Fruit fly (Drosophila melanogaster) whole organism, embryonic: ENCODE results near the gene UQCR-6.4L.

Experiments used
- Atf6 ChIP-seq: fragments of 200-800 bp; sonication (Bioruptor generic); IDR thresholded peaks from 2 replicates; pipeline ENCODE4 v1.3.6; 2022; ENCODE audit warnings: missing biosample characterization, missing genetic modification characterization
- B-H2 ChIP-seq: fragments of 200-800 bp; sonication (Bioruptor generic); optimal IDR thresholded peaks from 2 replicates; lab custom pipeline; 2018; ENCODE audit warnings: missing biosample characterization, mild to moderate bottlenecking, missing genetic modification characterization
- Blimp-1 ChIP-seq: fragments of 200-800 bp; sonication (Bioruptor generic); optimal IDR thresholded peaks from 3 replicates; lab custom pipeline; 2018; ENCODE audit warnings: missing biosample characterization, missing genetic modification characterization, mild to moderate bottlenecking, moderate library complexity, missing genetic modification reagents
- CG10462 ChIP-seq: fragments of 200-800 bp; sonication (Bioruptor generic); optimal IDR thresholded peaks from 2 replicates; lab custom pipeline; 2016; ENCODE audit warnings: missing biosample characterization, missing genetic modification characterization
- CG14860 ChIP-seq: fragments of 200-800 bp; sonication (Bioruptor generic); IDR thresholded peaks from 3 replicates; pipeline ENCODE4 v1.3.6; 2022; ENCODE audit warnings: missing biosample characterization, missing genetic modification characterization; ENCODE audit not compliant: partially characterized antibody
- CG2120 ChIP-seq: fragments of 200-800 bp; sonication (Bioruptor generic); optimal IDR thresholded peaks from 3 replicates; lab custom pipeline; 2016; ENCODE audit warnings: missing biosample characterization, missing genetic modification characterization
- CG2712 ChIP-seq: fragments of 200-800 bp; optimal IDR thresholded peaks from 3 replicates; lab custom pipeline; 2019; ENCODE audit warnings: missing biosample characterization, mild to moderate bottlenecking, missing genetic modification characterization, moderate library complexity
- CG2875 ChIP-seq: fragments of 200-800 bp; sonication (Bioruptor generic); optimal IDR thresholded peaks from 2 replicates; lab custom pipeline; 2017; ENCODE audit warnings: missing biosample characterization, mild to moderate bottlenecking, missing genetic modification characterization, missing genetic modification reagents
- CG3281 ChIP-seq: fragments of 200-800 bp; sonication (Bioruptor generic); optimal IDR thresholded peaks from 3 replicates; lab custom pipeline; 2017; ENCODE audit warnings: missing biosample characterization, mild to moderate bottlenecking, missing genetic modification characterization
- CG4404 ChIP-seq: fragments of 200-800 bp; sonication (Bioruptor generic); IDR thresholded peaks from 2 replicates; pipeline ENCODE4 v1.3.6; 2022; ENCODE audit warnings: missing biosample characterization, missing genetic modification characterization
- CG4820 ChIP-seq: fragments of 200-800 bp; sonication (Bioruptor generic); optimal IDR thresholded peaks from 3 replicates; lab custom pipeline; 2016; ENCODE audit warnings: missing biosample characterization, missing genetic modification characterization
- CG6813 ChIP-seq: fragments of 200-800 bp; sonication (Bioruptor generic); optimal IDR thresholded peaks from 2 replicates; lab custom pipeline; 2017; ENCODE audit warnings: missing biosample characterization, missing genetic modification characterization, mild to moderate bottlenecking, moderate library complexity, missing genetic modification reagents
- CG7928 ChIP-seq: fragments of 200-800 bp; sonication (Bioruptor generic); optimal IDR thresholded peaks from 2 replicates; lab custom pipeline; 2017; ENCODE audit warnings: missing biosample characterization, mild to moderate bottlenecking, missing genetic modification characterization
- CG7963 ChIP-seq: fragments of 200-800 bp; sonication (Bioruptor generic); IDR thresholded peaks from 3 replicates; pipeline ENCODE4 v1.3.6; 2022; ENCODE audit warnings: missing biosample characterization, missing genetic modification characterization; ENCODE audit not compliant: partially characterized antibody
- CG8924 ChIP-seq: fragments of 200-800 bp; optimal IDR thresholded peaks from 3 replicates; lab custom pipeline; 2019; ENCODE audit warnings: missing biosample characterization, mild to moderate bottlenecking, missing genetic modification characterization, moderate library complexity
- CG9932 ChIP-seq: fragments of 200-800 bp; sonication (Bioruptor generic); IDR thresholded peaks from 2 replicates; pipeline ENCODE4 v1.3.6; 2022; ENCODE audit warnings: missing biosample characterization, missing genetic modification characterization
- CrebB ChIP-seq: fragments of 200-800 bp; sonication (Bioruptor generic); optimal IDR thresholded peaks from 3 replicates; lab custom pipeline; 2018; ENCODE audit warnings: missing biosample characterization, mild to moderate bottlenecking, missing genetic modification characterization
- Dek ChIP-seq: fragments of 200-800 bp; sonication (Bioruptor generic); optimal IDR thresholded peaks from 3 replicates; lab custom pipeline; 2019; ENCODE audit warnings: missing biosample characterization, mild to moderate bottlenecking, missing genetic modification characterization, moderate library complexity
- Dref ChIP-seq: fragments of 200-800 bp; sonication (Bioruptor generic); IDR thresholded peaks from 2 replicates; pipeline ENCODE4 v1.3.6; 2022; ENCODE audit warnings: missing biosample characterization, missing genetic modification characterization
- Ets65A ChIP-seq: fragments of 200-800 bp; sonication (Bioruptor generic); peaks from one replicate; lab custom pipeline; 2016; ENCODE audit warnings: missing biosample characterization, missing genetic modification characterization
- Fer1 ChIP-seq: fragments of 200-800 bp; sonication (Bioruptor generic); optimal IDR thresholded peaks from 2 replicates; lab custom pipeline; 2017; ENCODE audit warnings: missing biosample characterization, mild to moderate bottlenecking, missing genetic modification characterization
- H15 ChIP-seq: fragments of 200-800 bp; sonication (Bioruptor generic); IDR thresholded peaks from 3 replicates; pipeline ENCODE4 v1.3.6; 2022; ENCODE audit warnings: missing biosample characterization, missing genetic modification characterization
- HmgZ ChIP-seq: fragments of 200-800 bp; sonication (Bioruptor generic); optimal IDR thresholded peaks from 2 replicates; lab custom pipeline; 2018; ENCODE audit warnings: missing biosample characterization, mild to moderate bottlenecking, missing genetic modification characterization
- Hmr ChIP-seq: fragments of 200-800 bp; sonication (Bioruptor generic); optimal IDR thresholded peaks from 3 replicates; lab custom pipeline; 2017; ENCODE audit warnings: mild to moderate bottlenecking, missing biosample characterization, missing genetic modification reagents, missing genetic modification characterization
- Hr3 ChIP-seq: fragments of 200-800 bp; sonication (Bioruptor generic); optimal IDR thresholded peaks from 3 replicates; lab custom pipeline; 2016; ENCODE audit warnings: missing biosample characterization, missing genetic modification characterization
- Kr ChIP-seq: fragments of 200-800 bp; sonication (Bioruptor generic); optimal IDR thresholded peaks from 2 replicates; lab custom pipeline; 2017; ENCODE audit warnings: missing biosample characterization, mild to moderate bottlenecking, missing genetic modification characterization
- Med ChIP-seq: fragments of 200-800 bp; sonication (Bioruptor generic); peaks from one replicate; lab custom pipeline; 2016; ENCODE audit warnings: missing biosample characterization, missing genetic modification characterization, mild to moderate bottlenecking, inconsistent platforms, moderate library complexity
- Nf-YA ChIP-seq: fragments of 200-800 bp; sonication (Bioruptor generic); IDR thresholded peaks from 2 replicates; pipeline ENCODE4 v1.3.6; 2022; ENCODE audit warnings: missing biosample characterization, missing genetic modification characterization
- PHDP ChIP-seq: fragments of 200-800 bp; sonication (Bioruptor generic); optimal IDR thresholded peaks from 3 replicates; lab custom pipeline; 2018; ENCODE audit warnings: missing biosample characterization, mild to moderate bottlenecking, missing genetic modification characterization, moderate library complexity
- ap ChIP-seq: fragments of 200-800 bp; sonication (Bioruptor generic); IDR thresholded peaks from 2 replicates; pipeline ENCODE4 v1.3.6; 2022; ENCODE audit warnings: missing biosample characterization, missing genetic modification characterization
- bbx ChIP-seq: fragments of 200-800 bp; sonication (Bioruptor generic); IDR thresholded peaks from 2 replicates; pipeline ENCODE4 v1.3.6; 2022; ENCODE audit warnings: missing biosample characterization, missing genetic modification characterization; ENCODE audit not compliant: partially characterized antibody
- bcd ChIP-seq: fragments of 200-800 bp; sonication (Bioruptor generic); optimal IDR thresholded peaks from 2 replicates; lab custom pipeline; 2017; ENCODE audit warnings: missing biosample characterization, mild to moderate bottlenecking, missing genetic modification characterization
- chn ChIP-seq: fragments of 200-800 bp; sonication (Bioruptor generic); optimal IDR thresholded peaks from 2 replicates; lab custom pipeline; 2016; ENCODE audit warnings: missing biosample characterization, missing genetic modification characterization
- dysf ChIP-seq: fragments of 200-800 bp; sonication (Bioruptor generic); IDR thresholded peaks from 3 replicates; pipeline ENCODE4 v1.3.6; 2022; ENCODE audit warnings: missing biosample characterization, missing genetic modification characterization
- grau ChIP-seq: fragments of 200-800 bp; optimal IDR thresholded peaks from 3 replicates; lab custom pipeline; 2019; ENCODE audit warnings: missing biosample characterization, mild to moderate bottlenecking, missing genetic modification characterization, moderate library complexity
- grn ChIP-seq: fragments of 200-800 bp; sonication (Bioruptor generic); optimal IDR thresholded peaks from 3 replicates; lab custom pipeline; 2017; ENCODE audit warnings: missing biosample characterization, missing genetic modification characterization
- jumu ChIP-seq: fragments of 200-800 bp; sonication (Bioruptor generic); optimal IDR thresholded peaks from 3 replicates; lab custom pipeline; 2016; ENCODE audit warnings: missing biosample characterization, missing genetic modification characterization
- mirr ChIP-seq: fragments of 200-800 bp; sonication (Bioruptor generic); optimal IDR thresholded peaks from 3 replicates; lab custom pipeline; 2018; ENCODE audit warnings: missing biosample characterization, mild to moderate bottlenecking, missing genetic modification characterization
- p53 ChIP-seq: fragments of 200-800 bp; sonication (Bioruptor generic); optimal IDR thresholded peaks from 2 replicates; lab custom pipeline; 2016; ENCODE audit warnings: missing biosample characterization, missing genetic modification characterization
- peb ChIP-seq: fragments of 200-800 bp; sonication (Bioruptor generic); IDR thresholded peaks from 2 replicates; pipeline ENCODE4 v1.3.6; 2022; ENCODE audit warnings: missing biosample characterization, missing genetic modification characterization
- pzg ChIP-seq: fragments of 200-800 bp; sonication (Bioruptor generic); optimal IDR thresholded peaks from 3 replicates; lab custom pipeline; 2018; ENCODE audit warnings: missing biosample characterization, mild to moderate bottlenecking, missing genetic modification characterization, moderate library complexity
- sd ChIP-seq: fragments of 200-800 bp; sonication (Bioruptor generic); optimal IDR thresholded peaks from 3 replicates; lab custom pipeline; 2018; ENCODE audit warnings: missing biosample characterization, mild to moderate bottlenecking, missing genetic modification characterization, moderate library complexity
- sim ChIP-seq: fragments of 200-800 bp; sonication (Bioruptor generic); IDR thresholded peaks from 2 replicates; pipeline ENCODE4 v1.3.6; 2022; ENCODE audit warnings: missing biosample characterization, missing genetic modification characterization
- sima ChIP-seq: fragments of 200-800 bp; sonication (Bioruptor generic); optimal IDR thresholded peaks from 2 replicates; lab custom pipeline; 2016; ENCODE audit warnings: missing biosample characterization, missing genetic modification characterization
- sob ChIP-seq: fragments of 200-800 bp; sonication (Bioruptor generic); IDR thresholded peaks from 2 replicates; pipeline ENCODE4 v1.3.6; 2022; ENCODE audit warnings: missing biosample characterization, missing genetic modification characterization
- stc ChIP-seq: fragments of 200-800 bp; sonication (Bioruptor generic); IDR thresholded peaks from 2 replicates; pipeline ENCODE4 v1.3.6; 2022; ENCODE audit warnings: missing biosample characterization, missing genetic modification characterization
- sug ChIP-seq: fragments of 200-800 bp; optimal IDR thresholded peaks from 2 replicates; lab custom pipeline; 2019; ENCODE audit warnings: missing biosample characterization, mild to moderate bottlenecking, missing genetic modification characterization, moderate library complexity
- tap ChIP-seq: fragments of 200-800 bp; optimal IDR thresholded peaks from 3 replicates; lab custom pipeline; 2019; ENCODE audit warnings: missing biosample characterization, mild to moderate bottlenecking, missing genetic modification characterization, moderate library complexity
- unpg ChIP-seq: fragments of 200-800 bp; sonication (Bioruptor generic); optimal IDR thresholded peaks from 3 replicates; lab custom pipeline; 2018; ENCODE audit warnings: missing biosample characterization, mild to moderate bottlenecking, missing genetic modification characterization, moderate library complexity
- zf30C ChIP-seq: fragments of 200-800 bp; sonication (Bioruptor generic); optimal IDR thresholded peaks from 3 replicates; lab custom pipeline; 2018; ENCODE audit warnings: missing biosample characterization, mild to moderate bottlenecking, missing genetic modification characterization

UQCR-6.4L gene

DNA sequence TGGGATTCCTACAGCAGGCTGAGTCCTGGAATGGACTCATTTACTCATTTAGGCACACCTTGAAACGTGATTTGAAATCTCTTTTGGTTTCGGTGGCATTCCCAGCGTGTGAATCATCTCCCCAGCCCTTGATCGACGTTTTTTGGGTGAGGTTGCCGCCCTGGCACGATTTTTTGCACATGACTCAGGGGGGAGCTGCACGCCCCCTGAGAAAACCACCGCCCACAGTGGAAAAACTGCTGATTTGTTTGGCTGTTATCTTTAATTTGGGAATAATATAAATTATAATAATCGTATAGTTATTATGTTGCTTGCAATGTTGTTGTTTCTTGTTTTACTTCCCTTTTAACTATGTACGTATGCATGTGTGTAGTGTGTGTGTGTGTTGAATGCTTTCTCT is 46.4 kb downstream of the UQCR-6.4L start (continued):
- no peak for TF ChIP-seq Blimp-1 (GFP tag; lab: Kevin White, UChicago)
- TF ChIP-seq Kr (GFP tag; lab: Kevin White, UChicago) = no peak
- TF ChIP-seq sima (GFP tag; lab: Kevin White, UChicago) = no peak
- peak; percentile 6; the same call in 1 of the 2 replicates for TF ChIP-seq stc (GFP tag; lab: Robert Waterston, UW)
- TF ChIP-seq Dref (GFP tag; lab: Robert Waterston, UW) = peak; percentile 35; the same call in 1 of the 2 replicates
- TF ChIP-seq CG9932 (GFP tag; lab: Robert Waterston, UW) = peak; percentile 57; the same call in 1 of the 2 replicates
- TF ChIP-seq H15 (GFP tag; lab: Robert Waterston, UW) = no peak
- TF ChIP-seq CG7928 (GFP tag; lab: Kevin White, UChicago) = peak; percentile 88
- peak; percentile 5 for TF ChIP-seq Hmr
- peak; percentile 4 for TF ChIP-seq CG2712 (tag; lab: Kevin White, UChicago)
- peak; percentile 18 for TF ChIP-seq CG8924 (tag; lab: Kevin White, UChicago)
- no peak for TF ChIP-seq peb
- TF ChIP-seq CG2120 = peak; percentile 41
- peak; percentile 94 for TF ChIP-seq sd
- peak; percentile 42 for TF ChIP-seq CG3281 (GFP tag; lab: Kevin White, UChicago)
- peak; percentile 0 for TF ChIP-seq grau (tag; lab: Kevin White, UChicago)
- TF ChIP-seq Ets65A = peak; percentile 13
- TF ChIP-seq pzg = peak; percentile 25
- TF ChIP-seq, all 482 proteins: peak for 50

DNA sequence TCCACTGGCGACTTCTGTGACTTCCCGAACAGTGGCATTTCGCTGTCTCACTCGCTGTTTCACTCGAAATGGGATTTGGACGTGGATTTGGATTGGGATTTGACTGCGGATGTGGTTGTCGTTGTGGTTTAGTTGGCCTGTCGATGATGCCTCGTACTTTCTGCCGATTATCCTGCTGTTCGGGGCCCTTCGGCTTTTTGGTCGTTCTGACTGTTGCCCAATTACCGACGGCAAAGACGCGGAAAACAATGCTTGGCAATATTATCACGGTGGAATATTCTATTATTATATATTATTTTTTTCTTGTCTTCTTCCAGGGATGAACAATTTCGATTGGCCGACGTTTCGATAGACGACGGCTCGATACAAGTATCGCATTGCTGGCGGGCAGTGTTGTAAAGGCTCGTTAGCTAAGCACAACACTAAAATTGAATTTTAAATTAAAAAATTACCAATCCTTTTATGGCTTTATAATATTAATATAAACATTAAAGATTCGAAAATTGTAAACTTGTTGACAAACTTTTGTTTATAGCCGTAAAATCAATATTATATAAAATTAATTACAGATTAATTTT is 48.7 kb downstream of the UQCR-6.4L start, which contains the start of gene Mo25:
TSS of gene Mo25 (minus strand) at position 341 of the 578 bp plus-strand sequence.
- TF ChIP-seq mirr (GFP tag; lab: Kevin White, UChicago) = no peak
- peak; percentile 20 for TF ChIP-seq chn
- no peak for TF ChIP-seq CG2875 (GFP tag; lab: Kevin White, UChicago)
- TF ChIP-seq ap = 0 out of 2 replicates have a peak, but pooled peaks have one; percentile 2
- peak; percentile 35 for TF ChIP-seq PHDP
- TF ChIP-seq CrebB (tag; lab: Kevin White, UChicago) = no peak
- TF ChIP-seq Atf6 = no peak
- peak; percentile 78 for TF ChIP-seq B-H2 (GFP tag; lab: Kevin White, UChicago)
- no peak for TF ChIP-seq CG10462 (GFP tag; lab: Kevin White, UChicago)
- peak; percentile 46; the same call in 2 of the 3 replicates for TF ChIP-seq CG14860 (GFP tag; lab: Robert Waterston, UW)
- peak; percentile 33 for TF ChIP-seq tap (tag; lab: Kevin White, UChicago)
- TF ChIP-seq HmgZ (tag; lab: Kevin White, UChicago) = peak; percentile 73
- peak; percentile 14 for TF ChIP-seq CG4820 (GFP tag; lab: Kevin White, UChicago)
- TF ChIP-seq unpg (GFP tag; lab: Kevin White, UChicago) = no peak
- TF ChIP-seq bcd = no peak
- TF ChIP-seq sob (GFP tag; lab: Robert Waterston, UW) = peak; percentile 67
- peak; percentile 43 for TF ChIP-seq Dek
- TF ChIP-seq Hr3 (GFP tag; lab: Kevin White, UChicago) = peak; percentile 42
- TF ChIP-seq sim (GFP tag; lab: Robert Waterston, UW) = no peak
- no peak for TF ChIP-seq jumu (GFP tag; lab: Kevin White, UChicago)
- TF ChIP-seq CG4404 (GFP tag; lab: Robert Waterston, UW) = no peak
- no peak for TF ChIP-seq p53 (GFP tag; lab: Kevin White, UChicago)
- TF ChIP-seq CG7963 = peak; percentile 60; the same call in 1 of the 3 replicates
- 0 out of 3 replicates have a peak, but pooled peaks have one; percentile 36 for TF ChIP-seq dysf
- TF ChIP-seq Nf-YA = no peak
- peak; percentile 63 for TF ChIP-seq Fer1
- TF ChIP-seq zf30C (GFP tag; lab: Kevin White, UChicago) = no peak
- peak; percentile 9 for TF ChIP-seq CG6813 (GFP tag; lab: Kevin White, UChicago)
- TF ChIP-seq sug = peak; percentile 52
- peak; percentile 79 for TF ChIP-seq bbx (GFP tag; lab: Robert Waterston, UW)
- TF ChIP-seq Med = peak; percentile 92
- no peak for TF ChIP-seq grn (GFP tag; lab: Kevin White, UChicago)
